Fruit fly (Drosophila melanogaster) whole organism, prepupa: Measurements from ENCODE around the gene CG43645.

Experiments used
- Blimp-1 ChIP-seq: fragments of 200-800 bp; sonication (Bioruptor generic); optimal IDR thresholded peaks from 3 replicates; lab custom pipeline; 2017; ENCODE audit warnings: missing biosample characterization, missing genetic modification characterization, mild to moderate bottlenecking, moderate library complexity, missing genetic modification reagents
- CG10631 ChIP-seq: fragments of 200-800 bp; sonication (Bioruptor generic); optimal IDR thresholded peaks from 2 replicates; lab custom pipeline; 2016; ENCODE audit warnings: missing biosample characterization, missing genetic modification characterization
- CG10669 ChIP-seq: fragments of 200-800 bp; sonication (Bioruptor generic); optimal IDR thresholded peaks from 3 replicates; lab custom pipeline; 2018; ENCODE audit warnings: missing biosample characterization, mild to moderate bottlenecking, missing genetic modification characterization, moderate library complexity
- CG11294 ChIP-seq: fragments of 200-800 bp; sonication (Bioruptor generic); IDR thresholded peaks from 2 replicates; pipeline ENCODE4 v1.3.6; 2022; ENCODE audit warnings: missing biosample characterization, missing genetic modification characterization
- CG11762 ChIP-seq: fragments of 200-800 bp; sonication (Bioruptor generic); optimal IDR thresholded peaks from 3 replicates; lab custom pipeline; 2016; ENCODE audit warnings: missing biosample characterization, missing genetic modification characterization; ENCODE audit not compliant: insufficient read depth
- CG11902 ChIP-seq: fragments of 200-800 bp; sonication (Bioruptor generic); optimal IDR thresholded peaks from 3 replicates; lab custom pipeline; 2016; ENCODE audit warnings: missing biosample characterization, missing genetic modification characterization
- CG15336 ChIP-seq: fragments of 200-800 bp; sonication (Bioruptor generic); IDR thresholded peaks from 2 replicates; pipeline ENCODE4 v1.3.6; 2022; ENCODE audit warnings: missing biosample characterization, missing genetic modification characterization
- CG16779 ChIP-seq: fragments of 200-800 bp; sonication (Bioruptor generic); optimal IDR thresholded peaks from 3 replicates; lab custom pipeline; 2017; ENCODE audit warnings: missing biosample characterization, mild to moderate bottlenecking, missing genetic modification characterization
- CG3032 ChIP-seq: fragments of 200-800 bp; optimal IDR thresholded peaks from 2 replicates; lab custom pipeline; 2019; ENCODE audit warnings: missing biosample characterization, mild to moderate bottlenecking, missing genetic modification characterization, moderate library complexity
- CG34406 ChIP-seq: fragments of 200-800 bp; sonication (Bioruptor generic); optimal IDR thresholded peaks from 3 replicates; lab custom pipeline; 2016; ENCODE audit warnings: missing biosample characterization, missing genetic modification characterization
- CG3919 ChIP-seq: fragments of 200-800 bp; sonication (Bioruptor generic); optimal IDR thresholded peaks from 3 replicates; lab custom pipeline; 2016; ENCODE audit warnings: missing biosample characterization, missing genetic modification characterization
- CG6163 ChIP-seq: fragments of 200-800 bp; sonication (Bioruptor generic); IDR thresholded peaks from 3 replicates; pipeline ENCODE4 v1.3.6; 2022; ENCODE audit warnings: missing biosample characterization, missing genetic modification characterization
- CG6276 ChIP-seq: fragments of 200-800 bp; sonication (Bioruptor generic); optimal IDR thresholded peaks from 2 replicates; lab custom pipeline; 2017; ENCODE audit warnings: missing biosample characterization, mild to moderate bottlenecking, missing genetic modification characterization
- CG6792 ChIP-seq: fragments of 200-800 bp; sonication (Bioruptor generic); optimal IDR thresholded peaks from 3 replicates; lab custom pipeline; 2016; ENCODE audit warnings: missing biosample characterization, missing genetic modification characterization
- CG6854 ChIP-seq: fragments of 200-800 bp; sonication (Bioruptor generic); optimal IDR thresholded peaks from 2 replicates; lab custom pipeline; 2017; ENCODE audit warnings: missing biosample characterization, mild to moderate bottlenecking, missing genetic modification characterization
- CG7368 ChIP-seq: fragments of 200-800 bp; sonication (Bioruptor generic); optimal IDR thresholded peaks from 3 replicates; lab custom pipeline; 2016; ENCODE audit warnings: missing biosample characterization, missing genetic modification characterization
- CG8119 ChIP-seq: fragments of 200-800 bp; sonication (Bioruptor generic); IDR thresholded peaks from 3 replicates; pipeline ENCODE4 v1.3.6; 2022; ENCODE audit warnings: missing biosample characterization, missing genetic modification characterization
- CG8319 ChIP-seq: fragments of 200-800 bp; sonication (Bioruptor generic); optimal IDR thresholded peaks from 3 replicates; lab custom pipeline; 2016; ENCODE audit warnings: missing biosample characterization, missing genetic modification characterization
- CG8632 ChIP-seq: fragments of 200-800 bp; sonication (Bioruptor generic); optimal IDR thresholded peaks from 3 replicates; lab custom pipeline; 2016; ENCODE audit warnings: missing biosample characterization, missing genetic modification characterization
- CG9139 ChIP-seq: fragments of 200-800 bp; sonication (Bioruptor generic); optimal IDR thresholded peaks from 3 replicates; lab custom pipeline; 2017; ENCODE audit warnings: missing biosample characterization, mild to moderate bottlenecking, missing genetic modification characterization
- Eip78C ChIP-seq: fragments of 200-800 bp; sonication (Bioruptor generic); peaks from one replicate; lab custom pipeline; 2016; ENCODE audit warnings: missing biosample characterization, missing genetic modification characterization
- Eip93F ChIP-seq: fragments of 200-800 bp; sonication (Bioruptor generic); optimal IDR thresholded peaks from 2 replicates; lab custom pipeline; 2016; ENCODE audit warnings: missing biosample characterization, mild to moderate bottlenecking, missing genetic modification characterization
- Ets21C ChIP-seq: fragments of 200-800 bp; sonication (Bioruptor generic); optimal IDR thresholded peaks from 3 replicates; lab custom pipeline; 2016; ENCODE audit warnings: missing biosample characterization, missing genetic modification characterization
- Ets96B ChIP-seq: fragments of 200-800 bp; optimal IDR thresholded peaks from 2 replicates; lab custom pipeline; 2019; ENCODE audit warnings: missing biosample characterization, mild to moderate bottlenecking, missing genetic modification characterization, moderate library complexity
- Gug ChIP-seq: fragments of 200-800 bp; sonication (Bioruptor generic); IDR thresholded peaks from 2 replicates; pipeline ENCODE4 v1.3.6; 2022; ENCODE audit warnings: missing biosample characterization, missing genetic modification characterization
- Hr38 ChIP-seq: sonication (Bioruptor generic); optimal IDR thresholded peaks from 2 replicates; lab custom pipeline; 2016; ENCODE audit warnings: missing biosample characterization, missing genetic modification characterization
- Hr39 ChIP-seq: fragments of 200-800 bp; sonication (Bioruptor generic); optimal IDR thresholded peaks from 2 replicates; lab custom pipeline; 2016; ENCODE audit warnings: missing biosample characterization, missing genetic modification characterization
- Hr4 ChIP-seq: fragments of 200-800 bp; sonication (Bioruptor generic); optimal IDR thresholded peaks from 3 replicates; lab custom pipeline; 2016; ENCODE audit warnings: missing biosample characterization, missing genetic modification characterization
- Lpt ChIP-seq: fragments of 200-800 bp; sonication (Bioruptor generic); optimal IDR thresholded peaks from 3 replicates; lab custom pipeline; 2016; ENCODE audit warnings: missing biosample characterization, missing genetic modification characterization
- Met ChIP-seq: fragments of 200-800 bp; sonication (Bioruptor generic); optimal IDR thresholded peaks from 3 replicates; lab custom pipeline; 2016; ENCODE audit warnings: missing biosample characterization, missing genetic modification characterization
- Smox ChIP-seq: fragments of 200-800 bp; sonication (Bioruptor generic); optimal IDR thresholded peaks from 3 replicates; lab custom pipeline; 2016; ENCODE audit warnings: missing biosample characterization, missing genetic modification characterization
- Sox102F ChIP-seq: fragments of 200-800 bp; sonication (Bioruptor generic); optimal IDR thresholded peaks from 2 replicates; lab custom pipeline; 2016; ENCODE audit warnings: missing biosample characterization, mild to moderate bottlenecking, missing genetic modification characterization
- Sox14 ChIP-seq: fragments of 200-800 bp; sonication (Bioruptor generic); optimal IDR thresholded peaks from 3 replicates; lab custom pipeline; 2016; ENCODE audit warnings: missing biosample characterization, missing genetic modification characterization
- Sox15 ChIP-seq: fragments of 200-800 bp; sonication (Bioruptor generic); optimal IDR thresholded peaks from 3 replicates; lab custom pipeline; 2016; ENCODE audit warnings: missing biosample characterization, missing genetic modification characterization
- acj6 ChIP-seq: fragments of 200-800 bp; sonication (Bioruptor generic); optimal IDR thresholded peaks from 3 replicates; lab custom pipeline; 2016; ENCODE audit warnings: missing biosample characterization, missing genetic modification characterization
- cyc ChIP-seq: fragments of 200-800 bp; sonication (Bioruptor generic); optimal IDR thresholded peaks from 3 replicates; lab custom pipeline; 2016; ENCODE audit warnings: missing biosample characterization, missing genetic modification characterization
- dac ChIP-seq: fragments of 200-800 bp; sonication (Bioruptor generic); optimal IDR thresholded peaks from 2 replicates; lab custom pipeline; 2017; ENCODE audit warnings: missing biosample characterization, mild to moderate bottlenecking, missing genetic modification characterization
- eg ChIP-seq: fragments of 200-800 bp; sonication (Bioruptor generic); IDR thresholded peaks from 3 replicates; pipeline ENCODE4 v1.3.6; 2022; ENCODE audit warnings: missing biosample characterization, missing genetic modification characterization
- esn ChIP-seq: fragments of 200-800 bp; sonication (Bioruptor generic); optimal IDR thresholded peaks from 2 replicates; lab custom pipeline; 2016; ENCODE audit warnings: missing biosample characterization, mild to moderate bottlenecking, missing genetic modification characterization, moderate library complexity
- fd59A ChIP-seq: fragments of 200-800 bp; sonication (Bioruptor generic); optimal IDR thresholded peaks from 2 replicates; lab custom pipeline; 2017; ENCODE audit warnings: missing biosample characterization, mild to moderate bottlenecking, missing genetic modification characterization, missing genetic modification reagents
- fd85E ChIP-seq: fragments of 200-800 bp; sonication (Bioruptor generic); optimal IDR thresholded peaks from 3 replicates; lab custom pipeline; 2016; ENCODE audit warnings: missing biosample characterization, missing genetic modification characterization
- fkh ChIP-seq: fragments of 200-800 bp; sonication (Bioruptor generic); optimal IDR thresholded peaks from 3 replicates; lab custom pipeline; 2017; ENCODE audit warnings: missing biosample characterization, mild to moderate bottlenecking, missing genetic modification characterization, moderate library complexity
- lz ChIP-seq: fragments of 200-800 bp; sonication (Bioruptor generic); optimal IDR thresholded peaks from 3 replicates; lab custom pipeline; 2016; ENCODE audit warnings: missing biosample characterization, missing genetic modification characterization
- net ChIP-seq: fragments of 200-800 bp; sonication (Bioruptor generic); optimal IDR thresholded peaks from 3 replicates; lab custom pipeline; 2016; ENCODE audit warnings: missing biosample characterization, missing genetic modification characterization
- pdm3 ChIP-seq: fragments of 200-800 bp; sonication (Bioruptor generic); optimal IDR thresholded peaks from 3 replicates; lab custom pipeline; 2016; ENCODE audit warnings: missing biosample characterization, missing genetic modification characterization
- salr ChIP-seq, 2 experiments: fragments of 200-800 bp; sonication (Bioruptor generic); optimal IDR thresholded peaks; 3 replicates each; lab custom pipeline; 2016 to 2018; ENCODE audit warnings: missing biosample characterization in 2 of 2, missing genetic modification characterization in 2 of 2, mild to moderate bottlenecking in 1 of 2
- spab ChIP-seq: fragments of 200-800 bp; sonication (Bioruptor generic); optimal IDR thresholded peaks from 2 replicates; lab custom pipeline; 2017; ENCODE audit warnings: missing biosample characterization, mild to moderate bottlenecking, missing genetic modification characterization, missing genetic modification reagents
- vri ChIP-seq: fragments of 200-800 bp; sonication (Bioruptor generic); optimal IDR thresholded peaks from 3 replicates; lab custom pipeline; 2016; ENCODE audit warnings: missing biosample characterization, mild to moderate bottlenecking, missing genetic modification characterization

The CG43645 gene

dm6 chr2L:17465915-17466677 lies 19.5 kb upstream of the CG43645 start (continued):
- peak; percentile 38 for TF ChIP-seq CG9139 (GFP tag; lab: Kevin White, UChicago)
- no peak for TF ChIP-seq Smox
- TF ChIP-seq CG6854 (GFP tag; lab: Kevin White, UChicago): no peak
- TF ChIP-seq esn (GFP tag; lab: Kevin White, UChicago): peak; percentile 61
- peak; percentile 79 for TF ChIP-seq CG11294 (GFP tag; lab: Robert Waterston, UW)
- peak; percentile 50 for TF ChIP-seq CG8319
- TF ChIP-seq CG15336 (GFP tag; lab: Robert Waterston, UW): peak; percentile 91
- TF ChIP-seq Lpt: peak; percentile 82
- TF ChIP-seq Eip78C: peak; percentile 94
- peak; percentile 59 for TF ChIP-seq CG11762 (GFP tag; lab: Kevin White, UChicago)
- TF ChIP-seq CG6163 (GFP tag; lab: Robert Waterston, UW): peak; percentile 91; the same call in 2 of the 3 replicates
- no peak for TF ChIP-seq fkh (GFP tag; lab: Kevin White, UChicago)
- TF ChIP-seq net (GFP tag; lab: Kevin White, UChicago): peak; percentile 91
- peak; percentile 23 for TF ChIP-seq Sox15
- TF ChIP-seq, all 60 proteins: peak for 51

dm6 chr2L:17466950-17467349 lies 18.6 kb upstream of the CG43645 start:
- TF ChIP-seq Sox14 (GFP tag; lab: Kevin White, UChicago): peak; percentile 46
- no peak for TF ChIP-seq CG34406 (GFP tag; lab: Kevin White, UChicago)
- TF ChIP-seq Hr38: no peak
- no peak for TF ChIP-seq Eip93F (GFP tag; lab: Kevin White, UChicago)
- no peak for TF ChIP-seq CG6854 (GFP tag; lab: Kevin White, UChicago)
- peak; percentile 2 for TF ChIP-seq CG3919
- no peak for TF ChIP-seq CG11762 (GFP tag; lab: Kevin White, UChicago)
- no peak for TF ChIP-seq CG9139 (GFP tag; lab: Kevin White, UChicago)
- TF ChIP-seq CG8119: peak; percentile 73
- TF ChIP-seq Ets96B (tag; lab: Kevin White, UChicago): peak; percentile 6
- no peak for TF ChIP-seq dac (GFP tag; lab: Kevin White, UChicago)
- TF ChIP-seq lz: peak; percentile 7
- peak; percentile 30 for TF ChIP-seq CG6792 (GFP tag; lab: Kevin White, UChicago)
- peak; percentile 75 for TF ChIP-seq CG15336 (GFP tag; lab: Robert Waterston, UW)
- peak; percentile 42; the same call in 1 of the 3 replicates for TF ChIP-seq CG6163 (GFP tag; lab: Robert Waterston, UW)
- TF ChIP-seq fd59A (GFP tag; lab: Kevin White, UChicago): no peak
- TF ChIP-seq Gug (GFP tag; lab: Robert Waterston, UW): peak; percentile 39
- peak; percentile 61 for TF ChIP-seq acj6 (GFP tag; lab: Kevin White, UChicago)
- TF ChIP-seq cyc: no peak
- peak; percentile 58 for TF ChIP-seq Hr4 (GFP tag; lab: Kevin White, UChicago)
- no peak for TF ChIP-seq CG16779 (tag; lab: Kevin White, UChicago)
- peak; percentile 46 for TF ChIP-seq CG10631 (GFP tag; lab: Kevin White, UChicago)
- TF ChIP-seq CG3032 (tag; lab: Kevin White, UChicago): no peak
- TF ChIP-seq Smox: no peak
- TF ChIP-seq spab (GFP tag; lab: Kevin White, UChicago): no peak
- no peak for TF ChIP-seq CG11902 (GFP tag; lab: Kevin White, UChicago)
- TF ChIP-seq vri (GFP tag; lab: Kevin White, UChicago): no peak
- peak; percentile 12 for TF ChIP-seq CG10669
- no peak for TF ChIP-seq salr (GFP tag; optimal IDR thresholded peaks at IDR 0.05; lab: Kevin White, UChicago)
- no peak for TF ChIP-seq Blimp-1
- TF ChIP-seq esn (GFP tag; lab: Kevin White, UChicago): peak; percentile 26
- TF ChIP-seq Met (GFP tag; lab: Kevin White, UChicago): no peak
- TF ChIP-seq Hr39 (GFP tag; lab: Kevin White, UChicago): no peak
- TF ChIP-seq fd85E (GFP tag; lab: Kevin White, UChicago): no peak
- TF ChIP-seq Ets21C (GFP tag; lab: Kevin White, UChicago): no peak
- no peak for TF ChIP-seq fkh (GFP tag; lab: Kevin White, UChicago)
- TF ChIP-seq Eip78C: peak; percentile 84
- TF ChIP-seq CG6276 (GFP tag; lab: Kevin White, UChicago): peak; percentile 39
- no peak for TF ChIP-seq Sox15
- peak; percentile 58 for TF ChIP-seq eg (GFP tag; lab: Robert Waterston, UW)
- peak; percentile 24 for TF ChIP-seq CG8632 (GFP tag; lab: Kevin White, UChicago)
- TF ChIP-seq CG7368 (GFP tag; lab: Kevin White, UChicago): no peak
- TF ChIP-seq Sox102F (GFP tag; lab: Kevin White, UChicago): no peak
- peak; percentile 49 for TF ChIP-seq pdm3 (GFP tag; lab: Kevin White, UChicago)
